Worm (Caenorhabditis elegans): ENCODE results near the gene mdt-8.

DNA sequence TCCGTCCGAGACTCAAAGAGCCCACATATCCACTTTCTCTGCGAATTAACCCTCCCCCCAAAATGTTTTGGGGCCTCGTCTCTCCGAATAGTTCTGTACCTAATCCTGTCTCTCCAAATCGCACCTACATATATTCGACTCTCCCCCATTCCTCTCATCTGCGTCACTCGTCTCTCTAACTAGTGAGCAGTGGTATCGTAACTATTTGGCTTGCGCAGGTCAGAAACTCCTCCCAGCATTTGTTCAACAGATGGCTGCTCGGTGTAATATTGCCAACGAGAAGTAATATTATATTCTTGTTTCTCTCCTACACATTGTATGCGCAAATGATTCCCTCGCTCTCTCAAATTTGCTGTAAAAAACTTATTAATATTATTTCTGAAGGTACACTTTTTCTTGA is 22.0 kb upstream of the mdt-8 start, which contains the start of gene F54D5.24:
- no peak for TF ChIP-seq Y105C5A.15 (GFP tag; IDR thresholded peaks at IDR 0.05)
- TF ChIP-seq ceh-82 (tag; optimal IDR thresholded peaks at IDR 0.05), result no peak
- TF ChIP-seq daf-16 (GFP tag; optimal IDR thresholded peaks at IDR 0.05), result no peak
- TF ChIP-seq daf-16 (tag; optimal IDR thresholded peaks at IDR 0.05), result no peak
- TF ChIP-seq dpl-1 (GFP tag; optimal IDR thresholded peaks at IDR 0.05), result no peak
- no peak for TF ChIP-seq lsy-2 (tag; optimal IDR thresholded peaks at IDR 0.05)
- no peak for TF ChIP-seq R02D3.7 (tag; optimal IDR thresholded peaks at IDR 0.05)
- no peak for TF ChIP-seq unc-62 (GFP tag; optimal IDR thresholded peaks at IDR 0.05 in 1 of 2)
- TF ChIP-seq unc-62 (tag; optimal IDR thresholded peaks at IDR 0.05), result no peak
- TF ChIP-seq ama-1 (optimal IDR thresholded peaks at IDR 0.05), result no peak
- TF ChIP-seq ces-1 (GFP tag; optimal IDR thresholded peaks at IDR 0.05), result no peak
- TF ChIP-seq unc-130 (GFP tag; optimal IDR thresholded peaks at IDR 0.05), result no peak
- no peak for TF ChIP-seq nhr-111 (GFP tag; optimal IDR thresholded peaks at IDR 0.05)
